Worm (Caenorhabditis elegans) whole organism, young adult: ENCODE results near the gene EGAP4.1.

Experiments used
- C17E4.6 ChIP-seq: fragments of 200-800 bp; sonication (Bioruptor generic); IDR thresholded peaks from 2 replicates; pipeline ENCODE4 v1.3.6; 2022; ENCODE audit warnings: missing genetic modification reagents, missing genetic modification characterization, missing compliant biosample characterization
- F10E7.11 ChIP-seq: sonication (generic microtip); optimal IDR thresholded peaks from 2 replicates; lab custom pipeline; 2017; ENCODE audit warnings: mild to moderate bottlenecking, missing genetic modification characterization, moderate library complexity, missing compliant biosample characterization
- Y95B8A.8 ChIP-seq: fragments of 200-800 bp; sonication (Bioruptor generic); IDR thresholded peaks from 2 replicates; pipeline ENCODE4 v1.3.6; 2022; ENCODE audit warnings: missing genetic modification reagents, missing genetic modification characterization, missing compliant biosample characterization
- aptf-3 ChIP-seq: fragments of 200-800 bp; sonication (Bioruptor generic); IDR thresholded peaks from 2 replicates; pipeline ENCODE4 v1.3.6; 2022; ENCODE audit warnings: missing genetic modification characterization, missing compliant biosample characterization
- athp-1 ChIP-seq: sonication (generic microtip); optimal IDR thresholded peaks from 2 replicates; lab custom pipeline; 2017; ENCODE audit warnings: mild to moderate bottlenecking, missing genetic modification characterization, missing compliant biosample characterization
- attf-6 ChIP-seq: fragments of 200-800 bp; sonication (Bioruptor generic); IDR thresholded peaks from 2 replicates; pipeline ENCODE4 v1.3.6; 2022; ENCODE audit warnings: missing genetic modification reagents, missing genetic modification characterization, missing compliant biosample characterization
- ceh-27 ChIP-seq: fragments of 200-800 bp; sonication (Bioruptor generic); optimal IDR thresholded peaks from 2 replicates; lab custom pipeline; 2018; ENCODE audit warnings: mild to moderate bottlenecking, missing genetic modification characterization, moderate library complexity, missing compliant biosample characterization
- dpff-1 ChIP-seq: sonication (generic microtip); optimal IDR thresholded peaks from 2 replicates; lab custom pipeline; 2017; ENCODE audit warnings: mild to moderate bottlenecking, missing genetic modification characterization, missing compliant biosample characterization
- egl-18 ChIP-seq: fragments of 200-800 bp; sonication (Bioruptor generic); IDR thresholded peaks from 2 replicates; pipeline ENCODE4 v1.3.6; 2022; ENCODE audit warnings: missing genetic modification reagents, missing genetic modification characterization, missing compliant biosample characterization
- him-1 ChIP-seq: sonication (generic microtip); optimal IDR thresholded peaks from 2 replicates; lab custom pipeline; 2016; ENCODE audit warnings: missing genotype, missing genetic modification reagents, missing genetic modification characterization, missing compliant biosample characterization
- hlh-12 ChIP-seq: sonication (generic microtip); optimal IDR thresholded peaks from 2 replicates; lab custom pipeline; 2016; ENCODE audit warnings: missing genetic modification characterization, missing compliant biosample characterization
- hlh-26 ChIP-seq: fragments of 200-800 bp; sonication (Bioruptor generic); conservative IDR thresholded peaks from 2 replicates; pipeline ENCODE4 v1.3.6; 2022; ENCODE audit warnings: missing genetic modification reagents, missing genetic modification characterization, missing compliant biosample characterization
- hmg-20 ChIP-seq: fragments of 200-800 bp; sonication (Bioruptor generic); IDR thresholded peaks from 2 replicates; pipeline ENCODE4 v1.3.6; 2022; ENCODE audit warnings: missing genetic modification reagents, missing genetic modification characterization, missing compliant biosample characterization
- let-607 ChIP-seq, 2 experiments: fragments of 200-800 bp in 1 of 2; sonication (Bioruptor generic) in 1 of 2; sonication (generic microtip) in 1 of 2; optimal IDR thresholded peaks; 2 replicates each; lab custom pipeline; 2016 to 2018; ENCODE audit warnings: mild to moderate bottlenecking in 2 of 2, missing compliant biosample characterization in 2 of 2, missing genetic modification characterization in 2 of 2, moderate library complexity in 2 of 2, missing genotype in 1 of 2
- lir-1 ChIP-seq: fragments of 200-800 bp; sonication (Bioruptor generic); conservative IDR thresholded peaks from 2 replicates; pipeline ENCODE4 v1.3.6; 2022; ENCODE audit warnings: missing genetic modification reagents, missing genetic modification characterization, missing compliant biosample characterization
- lsy-27 ChIP-seq: sonication (generic microtip); optimal IDR thresholded peaks from 2 replicates; lab custom pipeline; 2017; ENCODE audit warnings: missing genetic modification characterization, mild to moderate bottlenecking, missing compliant biosample characterization, antibody characterized with exemption, missing genotype, borderline replicate concordance; ENCODE audit not compliant: insufficient read depth
- madf-3 ChIP-seq: fragments of 200-800 bp; sonication (Bioruptor generic); IDR thresholded peaks from 2 replicates; pipeline ENCODE4 v1.3.6; 2022; ENCODE audit warnings: missing genetic modification reagents, missing genetic modification characterization, missing compliant biosample characterization
- mel-28 ChIP-seq: sonication (generic microtip); optimal IDR thresholded peaks from 2 replicates; lab custom pipeline; 2016; ENCODE audit warnings: borderline replicate concordance, mild to moderate bottlenecking, missing genetic modification characterization, missing compliant biosample characterization
- rec-8 ChIP-seq, 2 experiments: sonication (generic microtip); optimal IDR thresholded peaks; 2 replicates each; lab custom pipeline; 2016; ENCODE audit warnings: mild to moderate bottlenecking in 2 of 2, missing genetic modification characterization in 2 of 2, missing genetic modification reagents in 2 of 2, missing genotype in 2 of 2, missing biosample characterization in 1 of 2, missing compliant biosample characterization in 1 of 2, moderate library complexity in 1 of 2
- snpc-4 ChIP-seq, 5 experiments: fragments of 150-350 bp in 1 of 5; sonication (generic microtip) in 4 of 5; optimal IDR thresholded peaks; 2 replicates each; lab custom pipeline; 2014 to 2018; ENCODE audit warnings: missing genetic modification characterization in 5 of 5, missing biosample characterization in 3 of 5, antibody characterized with exemption in 2 of 5, mild to moderate bottlenecking in 2 of 5, missing compliant biosample characterization in 2 of 5, missing genotype in 2 of 5, moderate library complexity in 2 of 5, missing genetic modification reagents in 1 of 5
- tbx-9 ChIP-seq: sonication (generic microtip); optimal IDR thresholded peaks from 2 replicates; lab custom pipeline; 2016; ENCODE audit warnings: borderline replicate concordance, missing genetic modification characterization, inconsistent platforms, missing compliant biosample characterization
- unc-130 ChIP-seq: sonication (generic microtip); optimal IDR thresholded peaks from 2 replicates; lab custom pipeline; 2016; ENCODE audit warnings: missing genetic modification reagents, missing genetic modification characterization, missing compliant biosample characterization
- zfh-2 ChIP-seq: fragments of 200-800 bp; sonication (Bioruptor generic); conservative IDR thresholded peaks from 2 replicates; pipeline ENCODE4 v1.3.6; 2022; ENCODE audit warnings: missing genetic modification reagents, missing genetic modification characterization, missing compliant biosample characterization

The EGAP4.1 gene

DNA sequence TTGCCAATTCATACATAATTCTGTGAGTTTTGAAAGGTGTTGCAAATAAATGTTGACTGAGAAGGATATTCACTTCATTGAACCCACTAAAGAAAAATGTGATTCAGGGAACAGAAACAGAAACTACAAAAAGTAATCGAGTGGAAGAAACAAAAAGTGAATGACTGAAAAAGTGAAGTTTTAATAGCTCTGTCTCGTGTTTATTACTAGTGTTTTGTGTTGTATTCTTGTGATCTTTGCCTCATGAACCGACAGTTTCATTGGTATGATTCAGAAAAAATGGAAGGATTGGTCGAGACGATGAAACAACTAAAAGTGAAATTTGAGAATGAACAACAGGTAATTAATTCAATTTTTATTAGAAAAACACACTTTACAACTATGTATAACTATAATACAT is 49.3 kb downstream of the EGAP4.1 start:
- TF ChIP-seq attf-6 (GFP tag; lab: Robert Waterston, UW) = no peak
- no peak for TF ChIP-seq mel-28 (tag; lab: Kevin White, UChicago)
- TF ChIP-seq athp-1 = no peak
- TF ChIP-seq unc-130 (GFP tag; lab: Kevin White, UChicago) = no peak
- TF ChIP-seq hlh-26 (GFP tag; lab: Robert Waterston, UW) = no peak
- TF ChIP-seq C17E4.6 (GFP tag; lab: Robert Waterston, UW) = no peak
- no peak for TF ChIP-seq dpff-1 (tag; lab: Kevin White, UChicago)
- no peak for TF ChIP-seq lir-1 (GFP tag; lab: Robert Waterston, UW)
- TF ChIP-seq egl-18 (GFP tag; lab: Robert Waterston, UW) = no peak
- TF ChIP-seq let-607 (tag; optimal IDR thresholded peaks at IDR 0.05; lab: Kevin White, UChicago) = no peak
- TF ChIP-seq, all 124 proteins: peak for 0

DNA sequence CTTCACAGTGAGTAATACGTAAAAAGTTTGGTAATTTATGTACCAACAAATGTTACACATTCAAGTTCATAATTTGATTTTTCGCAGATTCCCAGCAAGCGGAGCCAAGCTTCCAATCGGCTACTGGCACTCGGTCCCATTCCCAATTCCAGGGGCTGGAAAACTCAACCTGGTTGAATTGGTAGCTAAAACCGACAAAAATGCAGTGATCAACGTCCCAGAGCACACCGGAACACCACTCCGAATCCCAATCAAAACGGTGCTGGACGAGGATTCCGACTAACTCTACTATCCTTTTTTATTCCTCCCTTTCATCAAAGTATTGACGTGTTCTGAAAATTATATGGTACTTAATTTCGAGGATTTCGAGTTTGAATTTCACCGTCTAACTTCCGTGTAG is 49.9 kb downstream of the EGAP4.1 start:
- no peak for TF ChIP-seq ceh-27 (GFP tag; lab: Kevin White, UChicago)
- TF ChIP-seq F10E7.11 = no peak
- no peak for TF ChIP-seq snpc-4 (GFP tag; optimal IDR thresholded peaks at IDR 0.05; lab: Kevin White, UChicago)
- TF ChIP-seq snpc-4 (tag; optimal IDR thresholded peaks at IDR 0.05; lab: Kevin White, UChicago) = no peak
- TF ChIP-seq lsy-27 = no peak
- no peak for TF ChIP-seq hmg-20 (GFP tag; lab: Robert Waterston, UW)
- no peak for TF ChIP-seq aptf-3 (GFP tag; lab: Robert Waterston, UW)
- TF ChIP-seq Y95B8A.8 (GFP tag; lab: Robert Waterston, UW) = no peak
- TF ChIP-seq madf-3 (GFP tag; lab: Robert Waterston, UW) = no peak
- no peak for TF ChIP-seq zfh-2 (GFP tag; lab: Robert Waterston, UW)
- TF ChIP-seq rec-8 (tag; optimal IDR thresholded peaks at IDR 0.05; lab: Kevin White, UChicago) = no peak
- no peak for TF ChIP-seq tbx-9 (tag; lab: Kevin White, UChicago)
- TF ChIP-seq hlh-12 (tag; lab: Kevin White, UChicago) = no peak
- TF ChIP-seq him-1 (tag; lab: Kevin White, UChicago) = no peak
